Fruit fly (Drosophila melanogaster) whole organism, wandering third instar larva: Measurements from ENCODE around the gene wdn.
A peak's percentile ranks its signal among the peaks of the same experiment; 100 is the strongest.

Experiments used
- Abd-B ChIP-seq: fragments of >200 bp; optimal IDR thresholded peaks from 2 replicates; lab custom pipeline; 2017; ENCODE audit warnings: missing biosample characterization, missing genetic modification characterization
- CG32264 ChIP-seq: fragments of 200-800 bp; sonication (Bioruptor generic); optimal IDR thresholded peaks from 2 replicates; lab custom pipeline; 2016; ENCODE audit warnings: missing biosample characterization, missing genetic modification characterization
- CG9705 ChIP-seq: fragments of 200-800 bp; sonication (Bioruptor generic); optimal IDR thresholded peaks from 2 replicates; lab custom pipeline; 2018; ENCODE audit warnings: missing biosample characterization, mild to moderate bottlenecking, missing genetic modification characterization
- CrebA ChIP-seq: fragments of 200-800 bp; sonication (Bioruptor generic); optimal IDR thresholded peaks from 2 replicates; lab custom pipeline; 2016; ENCODE audit warnings: missing biosample characterization, mild to moderate bottlenecking, missing genetic modification characterization, borderline replicate concordance
- Dfd ChIP-seq: fragments of >200 bp; optimal IDR thresholded peaks from 2 replicates; lab custom pipeline; 2017; ENCODE audit warnings: missing biosample characterization, missing genetic modification characterization
- Dif ChIP-seq: fragments of 200-275, 200-300 bp; sonication (Bioruptor generic); optimal IDR thresholded peaks from 2 replicates; lab custom pipeline; 2018; ENCODE audit warnings: missing biosample characterization, missing genetic modification characterization; ENCODE audit not compliant: partially characterized antibody
- GATAd ChIP-seq: sonication (Bioruptor generic); optimal IDR thresholded peaks from 2 replicates; lab custom pipeline; 2016; ENCODE audit warnings: missing biosample characterization, missing genetic modification characterization
- HLH106 ChIP-seq: fragments of 200-800 bp; optimal IDR thresholded peaks from 3 replicates; lab custom pipeline; 2019; ENCODE audit warnings: missing biosample characterization, mild to moderate bottlenecking, missing genetic modification characterization, moderate library complexity
- Hnf4 ChIP-seq: fragments of 200-800 bp; sonication (Bioruptor generic); optimal IDR thresholded peaks from 2 replicates; lab custom pipeline; 2016; ENCODE audit warnings: missing biosample characterization, mild to moderate bottlenecking, missing genetic modification characterization
- Hr78 ChIP-seq: fragments of >200 bp; optimal IDR thresholded peaks from 2 replicates; lab custom pipeline; 2017; ENCODE audit warnings: missing biosample characterization, missing genetic modification characterization
- Hr83 ChIP-seq: fragments of 200-300 bp; sonication (Bioruptor generic); optimal IDR thresholded peaks from 2 replicates; lab custom pipeline; 2016; ENCODE audit warnings: missing biosample characterization, mild to moderate bottlenecking, missing genetic modification characterization, moderate library complexity; ENCODE audit not compliant: poor library complexity, severe bottlenecking
- Mio ChIP-seq: sonication (Bioruptor generic); optimal IDR thresholded peaks from 2 replicates; lab custom pipeline; 2016; ENCODE audit warnings: missing biosample characterization, missing genetic modification characterization
- Myc ChIP-seq: fragments of >200 bp; optimal IDR thresholded peaks from 2 replicates; lab custom pipeline; 2017
- N ChIP-seq: fragments of >200 bp; optimal IDR thresholded peaks from 2 replicates; lab custom pipeline; 2018; ENCODE audit warnings: missing biosample characterization, missing external identifiers, missing genetic modification characterization
- OdsH ChIP-seq: fragments of 200-800 bp; sonication (Bioruptor generic); optimal IDR thresholded peaks from 2 replicates; lab custom pipeline; 2016; ENCODE audit warnings: missing biosample characterization, mild to moderate bottlenecking, missing genetic modification characterization
- Rel ChIP-seq, 2 experiments: fragments of 200-800 bp; sonication (Bioruptor generic) in 1 of 2; optimal IDR thresholded peaks; 2 replicates in 1 of 2; 3 replicates in 1 of 2; lab custom pipeline; 2016 to 2019; ENCODE audit warnings: mild to moderate bottlenecking in 2 of 2, missing biosample characterization in 2 of 2, missing genetic modification characterization in 2 of 2, moderate library complexity in 1 of 2
- Sp1 ChIP-seq: fragments of 200-800 bp; sonication (Bioruptor generic); optimal IDR thresholded peaks from 3 replicates; lab custom pipeline; 2019; ENCODE audit warnings: missing biosample characterization, mild to moderate bottlenecking, missing genetic modification characterization, moderate library complexity
- Vsx2 ChIP-seq: fragments of 200-300, 225-300 bp; sonication (Bioruptor generic); optimal IDR thresholded peaks from 2 replicates; lab custom pipeline; 2018; ENCODE audit warnings: missing biosample characterization, missing genetic modification characterization; ENCODE audit not compliant: partially characterized antibody
- br ChIP-seq: fragments of 200-800 bp; sonication (Bioruptor generic); optimal IDR thresholded peaks from 2 replicates; lab custom pipeline; 2016; ENCODE audit warnings: missing biosample characterization, missing genetic modification characterization
- brk ChIP-seq: fragments of 200-800 bp; sonication (Bioruptor generic); optimal IDR thresholded peaks from 2 replicates; lab custom pipeline; 2016; ENCODE audit warnings: missing biosample characterization, mild to moderate bottlenecking, missing genetic modification characterization
- dl ChIP-seq, 2 experiments: fragments of 175-275, 200-275 bp in 1 of 2; fragments of 200-275 bp in 1 of 2; sonication (Bioruptor generic); optimal IDR thresholded peaks; lab custom pipeline; 2018; ENCODE audit warnings: mild to moderate bottlenecking in 2 of 2, missing biosample characterization in 2 of 2, missing genetic modification characterization in 2 of 2, moderate library complexity in 2 of 2; ENCODE audit not compliant: partially characterized antibody in 2 of 2, insufficient read depth in 1 of 2
- dmrt93B ChIP-seq: fragments of 200-800 bp; sonication (Bioruptor generic); optimal IDR thresholded peaks from 2 replicates; lab custom pipeline; 2018; ENCODE audit warnings: missing biosample characterization, mild to moderate bottlenecking, missing genetic modification characterization
- dsf ChIP-seq: sonication (Bioruptor generic); optimal IDR thresholded peaks from 2 replicates; lab custom pipeline; 2016; ENCODE audit warnings: missing biosample characterization, missing genetic modification characterization, borderline replicate concordance
- ey ChIP-seq: fragments of 200-800 bp; sonication (Bioruptor generic); optimal IDR thresholded peaks from 2 replicates; lab custom pipeline; 2016; ENCODE audit warnings: missing biosample characterization, missing genetic modification characterization
- foxo ChIP-seq, 2 experiments: fragments of 200-800 bp; sonication (Bioruptor generic); optimal IDR thresholded peaks; 2 replicates in 1 of 2; 3 replicates in 1 of 2; lab custom pipeline; 2016 to 2017; ENCODE audit warnings: missing biosample characterization in 2 of 2, missing genetic modification characterization in 2 of 2
- fru ChIP-seq: fragments of 200-800 bp; sonication (Bioruptor generic); optimal IDR thresholded peaks from 3 replicates; lab custom pipeline; 2016; ENCODE audit warnings: missing biosample characterization, mild to moderate bottlenecking, missing genetic modification characterization
- h ChIP-seq: fragments of 200-800 bp; sonication (Bioruptor generic); optimal IDR thresholded peaks from 3 replicates; lab custom pipeline; 2016; ENCODE audit warnings: missing biosample characterization, mild to moderate bottlenecking, missing genetic modification characterization
- jim ChIP-seq: fragments of 175-275, 200-325 bp; sonication (Bioruptor generic); optimal IDR thresholded peaks from 2 replicates; lab custom pipeline; 2016; ENCODE audit warnings: missing biosample characterization, mild to moderate bottlenecking, missing genetic modification characterization
- lola ChIP-seq: fragments of >200 bp; optimal IDR thresholded peaks from 2 replicates; lab custom pipeline; 2017; ENCODE audit warnings: missing biosample characterization, missing genetic modification characterization
- pan ChIP-seq: fragments of >200 bp; optimal IDR thresholded peaks from 2 replicates; lab custom pipeline; 2017
- psq ChIP-seq: fragments of 200-800 bp; sonication (Bioruptor generic); optimal IDR thresholded peaks from 3 replicates; lab custom pipeline; 2017; ENCODE audit warnings: missing biosample characterization, mild to moderate bottlenecking, missing genetic modification characterization, moderate library complexity
- rgr ChIP-seq: fragments of 200-800 bp; sonication (Bioruptor generic); optimal IDR thresholded peaks from 3 replicates; lab custom pipeline; 2016; ENCODE audit warnings: missing biosample characterization, mild to moderate bottlenecking, missing genetic modification characterization
- sage ChIP-seq: fragments of 200-800 bp; sonication (Bioruptor generic); optimal IDR thresholded peaks from 2 replicates; lab custom pipeline; 2016; ENCODE audit warnings: missing biosample characterization, mild to moderate bottlenecking, missing genetic modification characterization
- sv ChIP-seq: fragments of 200-800 bp; sonication (Bioruptor generic); optimal IDR thresholded peaks from 3 replicates; lab custom pipeline; 2016; ENCODE audit warnings: missing biosample characterization, missing genetic modification characterization
- tai ChIP-seq: sonication (Bioruptor generic); optimal IDR thresholded peaks from 2 replicates; lab custom pipeline; 2016; ENCODE audit warnings: missing biosample characterization, missing genetic modification characterization
- usp ChIP-seq: fragments of >200 bp; optimal IDR thresholded peaks from 2 replicates; lab custom pipeline; 2017; ENCODE audit warnings: missing biosample characterization, missing genetic modification characterization
- woc ChIP-seq: sonication (Bioruptor generic); optimal IDR thresholded peaks from 2 replicates; lab custom pipeline; 2016; ENCODE audit warnings: missing biosample characterization, mild to moderate bottlenecking, missing genetic modification characterization

Gene wdn

dm6 chr3R:28858241-28858647, 47.1 kb upstream of the wdn start:
- TF ChIP-seq brk (GFP tag; lab: Kevin White, UChicago), result peak; percentile 1
- no peak for TF ChIP-seq sv
- peak; percentile 41 for TF ChIP-seq Hr83 (GFP tag; lab: Kevin White, UChicago)
- TF ChIP-seq Rel (GFP tag; optimal IDR thresholded peaks at IDR 0.05; lab: Kevin White, UChicago), result peak; percentile 81
- TF ChIP-seq Rel (tag; optimal IDR thresholded peaks at IDR 0.05; lab: Kevin White, UChicago), result peak; percentile 21
- peak; percentile 22 for TF ChIP-seq psq (GFP tag; lab: Kevin White, UChicago)
- TF ChIP-seq CG9705 (GFP tag; lab: Kevin White, UChicago), result peak; percentile 6
- TF ChIP-seq Dif (GFP tag; lab: Kevin White, UChicago), result peak; percentile 4
- TF ChIP-seq h, result peak; percentile 25
- TF ChIP-seq CrebA (GFP tag; lab: Kevin White, UChicago), result peak; percentile 70
- no peak for TF ChIP-seq dl (GFP tag; optimal IDR thresholded peaks at IDR 0.05; lab: Kevin White, UChicago; ENCODE audit: insufficient read depth in 1 of 2, partially characterized antibody in 2 of 2)
- TF ChIP-seq Sp1 (GFP tag; lab: Kevin White, UChicago), result peak; percentile 80

DNA sequence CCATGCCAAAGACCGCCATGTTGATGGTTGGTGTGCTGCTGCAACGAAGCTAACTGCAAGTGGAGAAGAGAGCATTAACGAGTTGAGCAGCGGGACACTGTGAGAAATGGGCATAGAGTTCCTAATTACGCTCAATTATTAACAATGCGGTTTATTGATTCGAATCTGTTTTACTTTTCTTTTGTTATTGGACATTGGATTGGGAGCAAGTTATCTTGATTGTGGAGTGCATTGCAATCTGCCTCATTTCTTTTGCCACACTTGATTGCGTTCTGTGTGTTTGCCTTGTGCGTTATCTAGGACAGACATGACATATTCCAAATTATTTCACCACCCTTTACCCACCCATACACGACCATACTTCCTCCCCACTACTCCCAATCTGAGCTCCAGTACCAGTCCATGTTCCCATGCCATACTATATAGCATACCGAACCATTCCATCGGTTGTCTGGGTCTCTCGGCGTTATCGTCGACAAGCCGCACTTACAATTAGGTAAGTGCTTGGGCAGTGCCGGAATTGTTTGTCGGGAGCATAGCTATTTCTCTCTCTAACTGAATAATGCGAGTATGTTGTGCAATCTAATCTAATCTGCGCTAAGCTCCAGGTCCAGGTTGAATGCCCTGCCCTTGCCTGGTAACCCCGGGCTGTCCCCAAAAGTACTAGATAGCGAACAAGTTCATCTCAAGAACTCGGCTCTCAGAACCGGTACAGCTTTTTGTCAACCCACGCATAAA, 46.3 kb upstream of the wdn start:
- no peak for TF ChIP-seq Myc
- no peak for TF ChIP-seq tai (GFP tag; lab: Kevin White, UChicago)
- TF ChIP-seq h, result peak; percentile 0
- TF ChIP-seq CG32264, result no peak
- TF ChIP-seq pan (lab: Kevin White, UChicago), result no peak
- peak; percentile 7 for TF ChIP-seq rgr
- no peak for TF ChIP-seq dsf (GFP tag; lab: Kevin White, UChicago)
- TF ChIP-seq Vsx2, result no peak
- TF ChIP-seq Hr78, result no peak
- no peak for TF ChIP-seq lola (GFP tag; lab: Kevin White, UChicago)
- no peak for TF ChIP-seq OdsH (GFP tag; lab: Kevin White, UChicago)
- no peak for TF ChIP-seq CG9705 (GFP tag; lab: Kevin White, UChicago)
- TF ChIP-seq fru (GFP tag; lab: Kevin White, UChicago), result peak; percentile 25
- no peak for TF ChIP-seq usp (GFP tag; lab: Kevin White, UChicago)
- TF ChIP-seq brk (GFP tag; lab: Kevin White, UChicago), result no peak
- no peak for TF ChIP-seq Mio (GFP tag; lab: Kevin White, UChicago)
- TF ChIP-seq foxo (GFP tag; optimal IDR thresholded peaks at IDR 0.05; lab: Kevin White, UChicago), result peak in 1 of 2 experiments; percentile 31
- no peak for TF ChIP-seq Rel (GFP tag; optimal IDR thresholded peaks at IDR 0.05; lab: Kevin White, UChicago)
- TF ChIP-seq Rel (tag; optimal IDR thresholded peaks at IDR 0.05; lab: Kevin White, UChicago), result no peak
- TF ChIP-seq ey (GFP tag; lab: Kevin White, UChicago), result no peak
- no peak for TF ChIP-seq sv
- no peak for TF ChIP-seq jim
- TF ChIP-seq GATAd (GFP tag; lab: Kevin White, UChicago), result no peak
- no peak for TF ChIP-seq woc (GFP tag; lab: Kevin White, UChicago)
- no peak for TF ChIP-seq Dfd (GFP tag; lab: Kevin White, UChicago)
- TF ChIP-seq Hnf4, result peak; percentile 4
- TF ChIP-seq Abd-B (GFP tag; lab: Kevin White, UChicago), result no peak
- peak; percentile 10 for TF ChIP-seq br
- no peak for TF ChIP-seq dmrt93B (GFP tag; lab: Kevin White, UChicago)
- peak; percentile 8 for TF ChIP-seq HLH106 (tag; lab: Kevin White, UChicago)
- TF ChIP-seq psq (GFP tag; lab: Kevin White, UChicago), result no peak
- no peak for TF ChIP-seq Dif (GFP tag; lab: Kevin White, UChicago)
- no peak for TF ChIP-seq sage (GFP tag; lab: Kevin White, UChicago)
- TF ChIP-seq CrebA (GFP tag; lab: Kevin White, UChicago), result no peak

- TF ChIP-seq Mio (GFP tag; lab: Kevin White, UChicago) (no peak), Hnf4 (no peak), foxo (GFP tag; optimal IDR thresholded peaks at IDR 0.05; lab: Kevin White, UChicago) (no peak), rgr (no peak), pan (lab: Kevin White, UChicago) (no peak), h (no peak), GATAd (GFP tag; lab: Kevin White, UChicago) (no peak), tai (GFP tag; lab: Kevin White, UChicago) (no peak), ey (GFP tag; lab: Kevin White, UChicago) (no peak), usp (GFP tag; lab: Kevin White, UChicago) (no peak), Dfd (GFP tag; lab: Kevin White, UChicago) (no peak), HLH106 (tag; lab: Kevin White, UChicago) (no peak), N (GFP tag; lab: Kevin White, UChicago) (no peak), Rel (GFP tag; optimal IDR thresholded peaks at IDR 0.05; lab: Kevin White, UChicago) (no peak), Rel (tag; optimal IDR thresholded peaks at IDR 0.05; lab: Kevin White, UChicago) (no peak), lola (GFP tag; lab: Kevin White, UChicago) (no peak), CG32264 (no peak), dmrt93B (GFP tag; lab: Kevin White, UChicago) (no peak), Hr78 (no peak), Vsx2 (no peak), Sp1 (GFP tag; lab: Kevin White, UChicago) (no peak)
Measured at dm6 chr3R:28856829-28857228, 45.7 kb upstream of the wdn start.
